Worm (Caenorhabditis elegans) whole organism, early embryonic: Measurements from ENCODE around the gene cest-2.1.

Experiments used
- ama-1 ChIP-seq: fragments of 150-350 bp; optimal IDR thresholded peaks from 2 replicates; lab custom pipeline; 2014
- ceh-13 ChIP-seq: fragments of 200-800 bp; sonication (Bioruptor generic); optimal IDR thresholded peaks from 2 replicates; lab custom pipeline; 2018; ENCODE audit warnings: mild to moderate bottlenecking, missing genetic modification characterization, missing compliant biosample characterization
- hmbx-1 ChIP-seq: sonication (generic microtip); optimal IDR thresholded peaks from 2 replicates; lab custom pipeline; 2016; ENCODE audit warnings: mild to moderate bottlenecking, missing genetic modification characterization, missing compliant biosample characterization
- pes-1 ChIP-seq: fragments of 200-800 bp; sonication (Bioruptor generic); IDR thresholded peaks from 2 replicates; pipeline ENCODE4 v1.3.6; 2022; ENCODE audit warnings: missing genetic modification reagents, missing genetic modification characterization, missing compliant biosample characterization
- scrt-1 ChIP-seq: fragments of 200-800 bp; sonication (Bioruptor generic); IDR thresholded peaks from 2 replicates; pipeline ENCODE4 v1.3.6; 2022; ENCODE audit warnings: missing genetic modification characterization, missing compliant biosample characterization
- tbx-11 ChIP-seq: fragments of 200-800 bp; sonication (Bioruptor generic); IDR thresholded peaks from 2 replicates; pipeline ENCODE4 v1.3.6; 2022; ENCODE audit warnings: missing genetic modification characterization, missing compliant biosample characterization
- tra-4 ChIP-seq: sonication (generic microtip); optimal IDR thresholded peaks from 2 replicates; lab custom pipeline; 2017; ENCODE audit warnings: missing genetic modification characterization, missing compliant biosample characterization

ce11 chrV:14128858-14129257 lies 42.4 kb downstream of the cest-2.1 start:
- TF ChIP-seq ama-1 (lab: Kevin White, UChicago) (no peak), pes-1 (GFP tag; lab: Robert Waterston, UW) (no peak), tbx-11 (no peak), ceh-13 (GFP tag; lab: Kevin White, UChicago) (no peak), tra-4 (tag; lab: Kevin White, UChicago) (no peak), scrt-1 (no peak), hmbx-1 (tag; lab: Kevin White, UChicago) (no peak)
